Fruit fly (Drosophila melanogaster) Kc167 (cell line): ENCODE measurements around the gene CG31388.

Experiments
- Myc ChIP-seq: fragments of >200 bp; optimal IDR thresholded peaks from 2 replicates; lab custom pipeline; 2017; ENCODE audit warnings: missing external identifiers
- Sin3A ChIP-seq: fragments of >200 bp; optimal IDR thresholded peaks from 2 replicates; lab custom pipeline; 2018; ENCODE audit warnings: missing external identifiers
- h ChIP-seq: fragments of >200 bp; optimal IDR thresholded peaks from 3 replicates; lab custom pipeline; 2018; ENCODE audit warnings: missing external identifiers
- psq ChIP-seq: fragments of >200 bp; optimal IDR thresholded peaks from 2 replicates; lab custom pipeline; 2017; ENCODE audit warnings: missing external identifiers

- TF ChIP-seq Myc (no peak), Sin3A (lab: Kevin White, UChicago) (no peak), psq (no peak), h (lab: Kevin White, UChicago) (no peak)
Measured at dm6 chr3R:11196648-11197388, 40.8 kb upstream of the CG31388 start.
